Worm (Caenorhabditis elegans) whole organism, midembryonic: Measurements from ENCODE around the gene odr-7.

Experiments used
- T22C8.4 ChIP-seq: fragments of 200-800 bp; sonication (Bioruptor generic); IDR thresholded peaks from 2 replicates; pipeline ENCODE4 v1.3.6; 2022; ENCODE audit warnings: missing genetic modification characterization, missing compliant biosample characterization
- cog-1 ChIP-seq: sonication (generic microtip); optimal IDR thresholded peaks from 2 replicates; lab custom pipeline; 2016; ENCODE audit warnings: missing genetic modification characterization, missing compliant biosample characterization
- flt-1 ChIP-seq: fragments of 200-800 bp; sonication (Bioruptor generic); IDR thresholded peaks from 2 replicates; pipeline ENCODE4 v1.3.6; 2022; ENCODE audit warnings: missing genetic modification characterization, missing compliant biosample characterization
- klf-2 ChIP-seq: fragments of 200-800 bp; sonication (Bioruptor generic); conservative IDR thresholded peaks from 2 replicates; pipeline ENCODE4 v1.3.6; 2022; ENCODE audit warnings: missing genetic modification reagents, missing genetic modification characterization, missing compliant biosample characterization
- med-1 ChIP-seq: sonication (generic microtip); optimal IDR thresholded peaks from 2 replicates; lab custom pipeline; 2017; ENCODE audit warnings: missing genetic modification characterization, mild to moderate bottlenecking, missing compliant biosample characterization, antibody characterized with exemption, missing genetic modification reagents; ENCODE audit not compliant: insufficient read depth
- ref-1 ChIP-seq: fragments of 200-800 bp; sonication (Bioruptor generic); conservative IDR thresholded peaks from 2 replicates; pipeline ENCODE4 v1.3.6; 2022; ENCODE audit warnings: missing genetic modification reagents, missing genetic modification characterization, missing compliant biosample characterization
- tab-1 ChIP-seq: fragments of 200-800 bp; sonication (Bioruptor generic); IDR thresholded peaks from 2 replicates; pipeline ENCODE4 v1.3.6; 2022; ENCODE audit warnings: missing genetic modification characterization, missing compliant biosample characterization
- ztf-23 ChIP-seq: fragments of 200-800 bp; sonication (Bioruptor generic); IDR thresholded peaks from 2 replicates; pipeline ENCODE4 v1.3.6; 2022; ENCODE audit warnings: missing genetic modification reagents, missing genetic modification characterization, missing compliant biosample characterization
- ztf-29 ChIP-seq: fragments of 200-800 bp; sonication (Bioruptor generic); IDR thresholded peaks from 2 replicates; pipeline ENCODE4 v1.3.6; 2022; ENCODE audit warnings: missing genetic modification reagents, missing genetic modification characterization, missing compliant biosample characterization

The odr-7 gene

DNA sequence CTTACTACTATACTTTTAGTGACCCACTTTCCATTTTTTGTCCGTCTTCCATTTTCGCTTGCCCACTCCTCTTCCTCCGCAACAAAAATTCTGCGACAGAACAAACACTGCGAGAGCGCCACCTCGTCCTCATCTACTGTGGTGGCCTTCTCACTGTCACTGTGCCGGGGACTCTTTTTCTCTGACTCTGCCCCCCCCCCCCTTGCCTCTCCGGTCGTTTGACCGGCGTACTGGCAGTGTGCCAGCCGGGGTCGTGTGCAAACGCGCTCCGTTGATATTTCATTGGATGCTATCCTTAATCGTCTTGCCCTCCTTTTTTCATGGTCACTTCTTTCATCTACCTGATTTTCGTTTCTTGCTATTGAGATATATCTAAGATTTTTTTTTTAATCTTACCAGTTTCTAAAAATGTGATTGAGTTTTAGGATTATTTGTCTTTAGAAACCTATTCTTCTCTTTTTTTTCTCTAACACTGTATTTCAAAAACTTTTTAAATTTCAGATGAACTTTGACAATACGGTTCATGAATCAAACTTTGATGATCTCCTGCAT lies 19.1 kb upstream of the odr-7 start, which contains the start of gene atf-6:
TSS of gene atf-6 (plus strand) at position 502 of the 552 bp plus-strand sequence.
- TF ChIP-seq cog-1 (tag; lab: Kevin White, UChicago) (peak; percentile 63), T22C8.4 (GFP tag; lab: Robert Waterston, UW) (no peak), flt-1 (peak; percentile 74), ztf-29 (GFP tag; lab: Robert Waterston, UW) (no peak), tab-1 (0 out of 2 replicates have a peak, but pooled peaks have one; percentile 69), ztf-23 (0 out of 2 replicates have a peak, but pooled peaks have one; percentile 50), ref-1 (GFP tag; lab: Robert Waterston, UW) (0 out of 2 replicates have a peak, but pooled peaks have one; percentile 37)

DNA sequence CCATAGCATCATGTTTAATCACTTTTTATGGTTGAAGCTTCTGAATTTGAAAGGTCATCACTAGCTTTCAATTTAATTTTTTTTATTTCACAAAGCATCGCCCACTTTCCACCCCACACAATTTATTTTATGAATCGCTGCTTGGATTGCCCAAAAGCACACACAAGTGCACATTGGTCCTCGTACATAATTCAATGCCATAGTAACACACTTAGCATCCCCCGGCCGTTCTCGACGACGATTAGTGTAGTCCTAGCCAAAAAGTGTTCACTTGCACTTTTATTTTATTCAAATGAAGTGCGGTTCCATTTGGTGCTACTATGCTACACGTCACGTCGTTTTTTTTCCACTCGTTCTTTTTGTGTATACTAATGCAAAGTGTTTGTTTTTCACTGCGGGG lies 17.6 kb upstream of the odr-7 start:
- TF ChIP-seq ref-1 (GFP tag; lab: Robert Waterston, UW) (no peak), T22C8.4 (GFP tag; lab: Robert Waterston, UW) (no peak), ztf-29 (GFP tag; lab: Robert Waterston, UW) (no peak), ztf-23 (no peak), cog-1 (tag; lab: Kevin White, UChicago) (no peak), flt-1 (no peak), med-1 (no peak), tab-1 (no peak), klf-2 (GFP tag; lab: Robert Waterston, UW) (no peak)

- TF ChIP-seq ztf-23 (no peak), ref-1 (GFP tag; lab: Robert Waterston, UW) (no peak), flt-1 (no peak)
Measured at ce11 chrX:12478465-12478864, 17.0 kb upstream of the odr-7 start.

- TF ChIP-seq ztf-29 (GFP tag; lab: Robert Waterston, UW), result no peak
- no peak for TF ChIP-seq tab-1
- no peak for TF ChIP-seq cog-1 (tag; lab: Kevin White, UChicago)
- TF ChIP-seq ref-1 (GFP tag; lab: Robert Waterston, UW), result no peak
- TF ChIP-seq med-1, result no peak
- TF ChIP-seq T22C8.4 (GFP tag; lab: Robert Waterston, UW), result no peak
- no peak for TF ChIP-seq flt-1
- no peak for TF ChIP-seq ztf-23
- no peak for TF ChIP-seq klf-2 (GFP tag; lab: Robert Waterston, UW)
Measured at ce11 chrX:12477341-12477740, 15.9 kb upstream of the odr-7 start, which contains the start of gene F45E6.1. Gene F45E6.1, minus strand, starts transcription at chrX:12477441.

ce11 chrX:12476412-12476811 lies 15.0 kb upstream of the odr-7 start:
- TF ChIP-seq klf-2 (GFP tag; lab: Robert Waterston, UW), result no peak
- TF ChIP-seq T22C8.4 (GFP tag; lab: Robert Waterston, UW), result no peak
- TF ChIP-seq med-1, result no peak
- no peak for TF ChIP-seq ztf-23
- TF ChIP-seq flt-1, result no peak
- no peak for TF ChIP-seq ref-1 (GFP tag; lab: Robert Waterston, UW)
- no peak for TF ChIP-seq tab-1
- no peak for TF ChIP-seq ztf-29 (GFP tag; lab: Robert Waterston, UW)
- no peak for TF ChIP-seq cog-1 (tag; lab: Kevin White, UChicago)

ce11 chrX:12472232-12472631 lies 10.8 kb upstream of the odr-7 start:
- TF ChIP-seq cog-1 (tag; lab: Kevin White, UChicago) (no peak), T22C8.4 (GFP tag; lab: Robert Waterston, UW) (no peak), ztf-29 (GFP tag; lab: Robert Waterston, UW) (no peak), flt-1 (no peak)

DNA sequence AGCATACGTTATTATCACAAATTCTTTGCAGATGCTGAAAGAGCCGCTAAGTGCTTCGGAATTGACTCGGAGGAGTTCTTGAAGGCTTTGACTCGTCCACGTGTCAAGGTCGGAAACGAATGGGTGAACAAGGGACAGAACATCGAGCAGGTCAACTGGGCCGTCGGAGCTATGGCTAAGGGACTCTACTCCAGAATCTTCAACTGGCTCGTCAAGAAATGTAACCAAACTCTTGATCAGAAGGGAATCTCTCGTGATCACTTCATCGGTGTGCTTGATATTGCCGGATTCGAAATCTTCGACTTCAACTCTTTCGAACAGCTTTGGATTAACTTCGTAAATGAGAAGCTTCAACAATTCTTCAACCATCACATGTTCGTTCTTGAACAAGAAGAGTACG lies 8.4 kb upstream of the odr-7 start:
- TF ChIP-seq ztf-29 (GFP tag; lab: Robert Waterston, UW) (no peak), flt-1 (no peak), cog-1 (tag; lab: Kevin White, UChicago) (no peak), T22C8.4 (GFP tag; lab: Robert Waterston, UW) (no peak)

DNA sequence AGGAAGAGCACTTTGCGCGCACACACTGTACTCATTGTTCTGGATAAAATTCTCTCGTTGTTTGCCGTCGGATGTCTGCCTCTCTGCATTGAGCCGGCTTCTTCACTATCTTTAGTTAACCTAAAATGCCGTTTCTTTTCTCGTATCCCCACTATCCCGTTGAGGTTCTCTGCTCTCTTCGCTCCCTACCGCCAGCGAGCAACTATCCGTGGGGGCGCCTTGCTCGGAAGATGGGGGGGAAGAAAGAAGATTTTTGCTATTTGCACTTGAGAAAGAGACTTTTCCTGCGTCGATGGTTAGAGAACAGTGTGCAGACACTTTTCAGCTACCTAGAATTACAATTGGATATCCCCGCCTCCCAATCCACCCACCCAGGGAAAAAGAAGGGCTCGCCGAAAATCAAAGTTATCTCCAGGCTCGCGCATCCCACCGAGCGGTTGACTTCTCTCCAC lies 6.2 kb upstream of the odr-7 start, which contains the start of gene myo-2:
TSS of gene myo-2 (plus strand) at position 402 of the 452 bp plus-strand sequence.
- TF ChIP-seq flt-1 (no peak), tab-1 (0 out of 2 replicates have a peak, but pooled peaks have one; percentile 39)

DNA sequence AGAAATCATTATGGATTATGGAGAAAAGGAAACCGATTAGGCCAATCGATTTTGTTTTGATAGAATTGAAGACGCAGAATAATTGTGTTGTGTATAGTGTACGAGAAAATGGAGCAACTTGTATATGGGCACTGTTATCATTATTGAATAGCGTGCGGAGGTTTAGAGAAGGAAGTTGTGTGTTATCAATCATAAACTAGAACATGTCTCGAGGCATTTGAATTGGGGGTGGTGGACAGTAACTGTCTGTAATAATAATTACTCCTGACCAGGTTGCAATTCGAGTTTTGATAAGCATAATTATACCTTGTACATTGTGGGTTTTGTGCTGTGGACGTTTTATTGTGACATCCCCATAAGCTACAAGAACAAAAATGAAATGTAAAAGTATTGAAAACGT lies 5.3 kb upstream of the odr-7 start, which contains the start of gene cdf-2:
TSS of gene cdf-2 (minus strand) at position 149 of the 400 bp plus-strand sequence.
- no peak for TF ChIP-seq ztf-29 (GFP tag; lab: Robert Waterston, UW)
- TF ChIP-seq T22C8.4 (GFP tag; lab: Robert Waterston, UW), result no peak
- no peak for TF ChIP-seq med-1
- TF ChIP-seq ztf-23, result no peak
- TF ChIP-seq cog-1 (tag; lab: Kevin White, UChicago), result no peak
- TF ChIP-seq flt-1, result no peak
- TF ChIP-seq klf-2 (GFP tag; lab: Robert Waterston, UW), result no peak
- TF ChIP-seq tab-1, result no peak
- TF ChIP-seq ref-1 (GFP tag; lab: Robert Waterston, UW), result no peak

ce11 chrX:12463504-12463903 lies 2.0 kb upstream of the odr-7 start, which contains the start of gene T18D3.5:
Gene T18D3.5, plus strand, starts transcription at chrX:12463804.
- TF ChIP-seq klf-2 (GFP tag; lab: Robert Waterston, UW) (no peak), flt-1 (no peak), tab-1 (no peak), ref-1 (GFP tag; lab: Robert Waterston, UW) (no peak), T22C8.4 (GFP tag; lab: Robert Waterston, UW) (no peak)

- TF ChIP-seq flt-1 (peak; percentile 93), ref-1 (GFP tag; lab: Robert Waterston, UW) (peak; percentile 52; the same call in 1 of the 2 replicates), klf-2 (GFP tag; lab: Robert Waterston, UW) (peak; percentile 70), tab-1 (peak; percentile 87), ztf-29 (GFP tag; lab: Robert Waterston, UW) (peak; percentile 52; the same call in 1 of the 2 replicates), med-1 (peak; percentile 31), ztf-23 (peak; percentile 81), T22C8.4 (GFP tag; lab: Robert Waterston, UW) (peak; percentile 79), cog-1 (tag; lab: Kevin White, UChicago) (peak; percentile 62)
Measured at ce11 chrX:12458021-12458420, 3.4 kb downstream of the odr-7 start.
